Worm (Caenorhabditis elegans): ENCODE data around the gene H20J04.4.

ce11 chrII:4301307-4301706 lies 27.5 kb upstream of the H20J04.4 start, which contains the start of gene gtf-2F1:
- TF ChIP-seq fkh-10 (GFP tag; optimal IDR thresholded peaks at IDR 0.05) (no peak), nhr-11 (tag; optimal IDR thresholded peaks at IDR 0.05) (no peak), rnt-1 (tag; optimal IDR thresholded peaks at IDR 0.05) (no peak), ceh-22 (tag; optimal IDR thresholded peaks at IDR 0.05) (no peak), pha-4 (tag; optimal IDR thresholded peaks at IDR 0.05) (no peak), hlh-6 (tag; optimal IDR thresholded peaks at IDR 0.05) (no peak), ceh-14 (tag; optimal IDR thresholded peaks at IDR 0.05) (no peak), elt-2 (tag; optimal IDR thresholded peaks at IDR 0.05) (no peak), sdc-2 (tag; optimal IDR thresholded peaks at IDR 0.05) (no peak), F13H6.1 (tag; optimal IDR thresholded peaks at IDR 0.05) (no peak)

Measured in whole organism, late embryonic.